Fruit fly (Drosophila melanogaster): ENCODE results near the gene Kcmf1.
A peak's percentile ranks its signal among the peaks of the same experiment; 100 is the strongest.

Kcmf1 gene

dm6 chr3R:9031797-9032418 is 17.2 kb upstream of the Kcmf1 start (continued):
- TF ChIP-seq tll (GFP tag; optimal IDR thresholded peaks at IDR 0.05) (no peak), Usf (GFP tag; optimal IDR thresholded peaks at IDR 0.05) (peak; percentile 64), CG1603 (tag; optimal IDR thresholded peaks at IDR 0.05) (peak; percentile 83), CG8388 (GFP tag; optimal IDR thresholded peaks at IDR 0.05) (peak; percentile 83), sna (GFP tag; IDR thresholded peaks at IDR 0.05; ENCODE audit: partially characterized antibody) (no peak), CG7987 (GFP tag; optimal IDR thresholded peaks at IDR 0.05) (peak; percentile 77), CG5245 (GFP tag; optimal IDR thresholded peaks at IDR 0.05) (peak; percentile 85), Ada2b (GFP tag; IDR thresholded peaks at IDR 0.05) (peak; percentile 89), corto (GFP tag; optimal IDR thresholded peaks at IDR 0.05) (peak; percentile 95), Oaz (GFP tag; IDR thresholded peaks at IDR 0.05) (peak; percentile 80), CG34376 (GFP tag; optimal IDR thresholded peaks at IDR 0.05) (peak; percentile 20), bigmax (GFP tag; optimal IDR thresholded peaks at IDR 0.05) (no peak), CG12299 (tag; optimal IDR thresholded peaks at IDR 0.05) (peak; percentile 76), disco-r (GFP tag; optimal IDR thresholded peaks at IDR 0.05) (peak; percentile 77), dysf (GFP tag; IDR thresholded peaks at IDR 0.05) (peak; percentile 93), Optix (GFP tag; IDR thresholded peaks at IDR 0.05) (peak; percentile 89), fd3F (GFP tag; optimal IDR thresholded peaks at IDR 0.05) (peak; percentile 86), Dip3 (GFP tag; optimal IDR thresholded peaks at IDR 0.05) (peak; percentile 88), CG3726 (GFP tag; IDR thresholded peaks at IDR 0.05) (peak; percentile 85; the same call in 2 of the 3 replicates), hth (optimal IDR thresholded peaks at IDR 0.05) (no peak), BEAF-32 (GFP tag; optimal IDR thresholded peaks at IDR 0.05) (no peak), klu (GFP tag; IDR thresholded peaks at IDR 0.05) (peak; percentile 29; the same call in 1 of the 2 replicates), CG8290 (GFP tag; optimal IDR thresholded peaks at IDR 0.05) (peak; percentile 53), CG8290 (tag; optimal IDR thresholded peaks at IDR 0.05) (peak in 1 of 2 experiments; percentile 81), CG15696 (tag; optimal IDR thresholded peaks at IDR 0.05) (no peak), CG12219 (GFP tag; optimal IDR thresholded peaks at IDR 0.05) (peak; percentile 86), pb (GFP tag; optimal IDR thresholded peaks at IDR 0.05) (peak; percentile 76), CG3838 (GFP tag; optimal IDR thresholded peaks at IDR 0.05) (peak; percentile 71), da (GFP tag; optimal IDR thresholded peaks at IDR 0.05) (no peak), Hand (GFP tag; optimal IDR thresholded peaks at IDR 0.05) (peak; percentile 55), CG13624 (GFP tag; optimal IDR thresholded peaks at IDR 0.05) (peak; percentile 63), Sox102F (GFP tag; optimal IDR thresholded peaks at IDR 0.05) (peak; percentile 96), CG4707 (GFP tag; optimal IDR thresholded peaks at IDR 0.05) (peak; percentile 65), HmgZ (tag; optimal IDR thresholded peaks at IDR 0.05) (peak; percentile 85), danr (GFP tag; IDR thresholded peaks at IDR 0.05) (peak; percentile 80), Max (GFP tag; optimal IDR thresholded peaks at IDR 0.05) (peak; percentile 77), CG8478 (optimal IDR thresholded peaks at IDR 0.05) (no peak), ro (GFP tag; IDR thresholded peaks at IDR 0.05) (peak; percentile 65), CG34224 (GFP tag; IDR thresholded peaks at IDR 0.05; ENCODE audit: partially characterized antibody) (no peak), mld (GFP tag; IDR thresholded peaks at IDR 0.05; ENCODE audit: partially characterized antibody) (no peak), CG14050 (GFP tag; IDR thresholded peaks at IDR 0.05) (peak; percentile 87), insv (GFP tag; optimal IDR thresholded peaks at IDR 0.05) (peak in 1 of 2 experiments; percentile 3), HLH4C (GFP tag; IDR thresholded peaks at IDR 0.05; ENCODE audit: partially characterized antibody) (no peak), shn (GFP tag; optimal IDR thresholded peaks at IDR 0.05) (peak; percentile 74), B-H2 (GFP tag; optimal IDR thresholded peaks at IDR 0.05) (no peak), CG13287 (GFP tag; IDR thresholded peaks at IDR 0.05; ENCODE audit: partially characterized antibody) (no peak), tin (GFP tag; optimal IDR thresholded peaks at IDR 0.05) (peak; percentile 86), CG18262 (tag; optimal IDR thresholded peaks at IDR 0.05) (peak; percentile 84), Dref (GFP tag; IDR thresholded peaks at IDR 0.05) (no peak), z (GFP tag; IDR thresholded peaks at IDR 0.05) (no peak)
